Worm (Caenorhabditis elegans) whole organism, midembryonic: ENCODE measurements around the gene pigg-1.

Source experiments
- T22C8.4 ChIP-seq: fragments of 200-800 bp; sonication (Bioruptor generic); IDR thresholded peaks from 2 replicates; pipeline ENCODE4 v1.3.6; 2022; ENCODE audit warnings: missing genetic modification characterization, missing compliant biosample characterization
- cog-1 ChIP-seq: sonication (generic microtip); optimal IDR thresholded peaks from 2 replicates; lab custom pipeline; 2016; ENCODE audit warnings: missing genetic modification characterization, missing compliant biosample characterization
- flt-1 ChIP-seq: fragments of 200-800 bp; sonication (Bioruptor generic); IDR thresholded peaks from 2 replicates; pipeline ENCODE4 v1.3.6; 2022; ENCODE audit warnings: missing genetic modification characterization, missing compliant biosample characterization
- klf-2 ChIP-seq: fragments of 200-800 bp; sonication (Bioruptor generic); conservative IDR thresholded peaks from 2 replicates; pipeline ENCODE4 v1.3.6; 2022; ENCODE audit warnings: missing genetic modification reagents, missing genetic modification characterization, missing compliant biosample characterization
- med-1 ChIP-seq: sonication (generic microtip); optimal IDR thresholded peaks from 2 replicates; lab custom pipeline; 2017; ENCODE audit warnings: missing genetic modification characterization, mild to moderate bottlenecking, missing compliant biosample characterization, antibody characterized with exemption, missing genetic modification reagents; ENCODE audit not compliant: insufficient read depth
- ref-1 ChIP-seq: fragments of 200-800 bp; sonication (Bioruptor generic); conservative IDR thresholded peaks from 2 replicates; pipeline ENCODE4 v1.3.6; 2022; ENCODE audit warnings: missing genetic modification reagents, missing genetic modification characterization, missing compliant biosample characterization
- ztf-23 ChIP-seq: fragments of 200-800 bp; sonication (Bioruptor generic); IDR thresholded peaks from 2 replicates; pipeline ENCODE4 v1.3.6; 2022; ENCODE audit warnings: missing genetic modification reagents, missing genetic modification characterization, missing compliant biosample characterization
- ztf-29 ChIP-seq: fragments of 200-800 bp; sonication (Bioruptor generic); IDR thresholded peaks from 2 replicates; pipeline ENCODE4 v1.3.6; 2022; ENCODE audit warnings: missing genetic modification reagents, missing genetic modification characterization, missing compliant biosample characterization

- TF ChIP-seq flt-1 (GFP tag; lab: Robert Waterston, UW) = no peak
- no peak for TF ChIP-seq ref-1 (GFP tag; lab: Robert Waterston, UW)
- no peak for TF ChIP-seq T22C8.4 (GFP tag; lab: Robert Waterston, UW)
- TF ChIP-seq cog-1 (tag; lab: Kevin White, UChicago) = no peak
- TF ChIP-seq ztf-23 (GFP tag; lab: Robert Waterston, UW) = no peak
- no peak for TF ChIP-seq ztf-29 (GFP tag; lab: Robert Waterston, UW)
- no peak for TF ChIP-seq med-1 (GFP tag; lab: Kevin White, UChicago)
- TF ChIP-seq klf-2 (GFP tag; lab: Robert Waterston, UW) = no peak
Observed at ce11 chrII:8621883-8622282, 21.8 kb upstream of the pigg-1 start, which contains the start of gene T22C8.3.
